4 fruit fly cellular contexts compared by ENCODE assay signal in genomic region chr3L:18188473-18189087, dm6.
TF ChIP-seq lines count a peak whose summit lies in the region.

No protein-coding gene starts in this region.

- no peak for TF ChIP-seq CTCF in whole organism, embryonic (GFP tag; optimal IDR thresholded peaks at IDR 0.05; lab: Kevin White, UChicago)

TF ChIP-seq in whole organism, adult, 20 proteins besides CTCF, POLR2A, EP300 and RAD21:
- TF ChIP-seq ovo (GFP tag; optimal IDR thresholded peaks at IDR 0.05; lab: Kevin White, UChicago) = no peak
- no peak for TF ChIP-seq Hr96 (GFP tag; optimal IDR thresholded peaks at IDR 0.05; lab: Kevin White, UChicago)
- TF ChIP-seq pad (GFP tag; optimal IDR thresholded peaks at IDR 0.05; lab: Kevin White, UChicago) = peak; percentile 2
- no peak for TF ChIP-seq toe (GFP tag; optimal IDR thresholded peaks at IDR 0.05; lab: Kevin White, UChicago)
- no peak for TF ChIP-seq Crg-1 (GFP tag; optimal IDR thresholded peaks at IDR 0.05; lab: Kevin White, UChicago)
- TF ChIP-seq kay (GFP tag; lab: Kevin White, UChicago; ENCODE audit: borderline replicate concordance) = no peak
- TF ChIP-seq tj (GFP tag; optimal IDR thresholded peaks at IDR 0.05; lab: Kevin White, UChicago) = peak; percentile 57

TF ChIP-seq in whole organism, embryonic, 481 proteins besides CTCF, POLR2A, EP300 and RAD21 (continues in another document):
- TF ChIP-seq CG30020 (tag; optimal IDR thresholded peaks at IDR 0.05; lab: Kevin White, UChicago) (no peak), HLH4C (GFP tag; IDR thresholded peaks at IDR 0.05; lab: Robert Waterston, UW; ENCODE audit: partially characterized antibody) (no peak), Elba2 (GFP tag; optimal IDR thresholded peaks at IDR 0.05; lab: Kevin White, UChicago) (no peak), CG10366 (GFP tag; IDR thresholded peaks at IDR 0.05; lab: Robert Waterston, UW) (no peak), sc (optimal IDR thresholded peaks at IDR 0.05; lab: Kevin White, UChicago) (no peak), sc (GFP tag; optimal IDR thresholded peaks at IDR 0.05; lab: Kevin White, UChicago) (no peak), br (optimal IDR thresholded peaks at IDR 0.05; lab: Kevin White, UChicago) (no peak), tup (GFP tag; optimal IDR thresholded peaks at IDR 0.05; lab: Kevin White, UChicago) (no peak), PHDP (tag; optimal IDR thresholded peaks at IDR 0.05; lab: Kevin White, UChicago) (no peak), nerfin-1 (tag; optimal IDR thresholded peaks at IDR 0.05; lab: Kevin White, UChicago) (no peak), ham (GFP tag; IDR thresholded peaks at IDR 0.05; lab: Robert Waterston, UW) (no peak), zen2 (GFP tag; IDR thresholded peaks at IDR 0.05; lab: Robert Waterston, UW; ENCODE audit: partially characterized antibody) (no peak), emc (GFP tag; optimal IDR thresholded peaks at IDR 0.05; lab: Kevin White, UChicago) (no peak), CG2202 (tag; optimal IDR thresholded peaks at IDR 0.05; lab: Kevin White, UChicago) (no peak), Pdp1 (GFP tag; optimal IDR thresholded peaks at IDR 0.05; lab: Kevin White, UChicago) (peak in 1 of 2 experiments; percentile 9), sqz (GFP tag; optimal IDR thresholded peaks at IDR 0.05; lab: Kevin White, UChicago) (peak; percentile 14), jumu (GFP tag; optimal IDR thresholded peaks at IDR 0.05; lab: Kevin White, UChicago) (no peak), CG6254 (GFP tag; optimal IDR thresholded peaks at IDR 0.05; lab: Kevin White, UChicago) (no peak), scrt (GFP tag; optimal IDR thresholded peaks at IDR 0.05; lab: Kevin White, UChicago) (no peak), stc (GFP tag; IDR thresholded peaks at IDR 0.05; lab: Robert Waterston, UW) (0 out of 2 replicates have a peak, but pooled peaks have one; percentile 27), CG17359 (tag; optimal IDR thresholded peaks at IDR 0.05; lab: Kevin White, UChicago) (no peak), en (GFP tag; optimal IDR thresholded peaks at IDR 0.05; lab: Kevin White, UChicago) (no peak), sim (GFP tag; IDR thresholded peaks at IDR 0.05; lab: Robert Waterston, UW) (no peak), jigr1 (GFP tag; IDR thresholded peaks at IDR 0.05; lab: Robert Waterston, UW) (no peak), run (tag; optimal IDR thresholded peaks at IDR 0.05; lab: Kevin White, UChicago) (no peak), CG17328 (GFP tag; IDR thresholded peaks at IDR 0.05; lab: Robert Waterston, UW) (no peak), H15 (GFP tag; IDR thresholded peaks at IDR 0.05; lab: Robert Waterston, UW) (no peak), sens (GFP tag; lab: Kevin White, UChicago) (peak; percentile 60), Nf-YC (tag; optimal IDR thresholded peaks at IDR 0.05; lab: Kevin White, UChicago) (no peak), CG2199 (GFP tag; IDR thresholded peaks at IDR 0.05; lab: Robert Waterston, UW) (peak; percentile 76; the same call in 2 of the 3 replicates)

TF ChIP-seq in whole organism, prepupa, 60 proteins besides CTCF, POLR2A, EP300 and RAD21:
- TF ChIP-seq fkh (GFP tag; optimal IDR thresholded peaks at IDR 0.05; lab: Kevin White, UChicago) = peak; percentile 21
- TF ChIP-seq svp (GFP tag; lab: Kevin White, UChicago) = peak; percentile 27
- TF ChIP-seq CG11762 (GFP tag; optimal IDR thresholded peaks at IDR 0.05; lab: Kevin White, UChicago; ENCODE audit: insufficient read depth) = no peak
- peak; percentile 49 for TF ChIP-seq Eip78C (GFP tag; lab: Kevin White, UChicago)
- TF ChIP-seq CG6163 (GFP tag; IDR thresholded peaks at IDR 0.05; lab: Robert Waterston, UW) = no peak
- TF ChIP-seq ss (GFP tag; optimal IDR thresholded peaks at IDR 0.05; lab: Kevin White, UChicago) = no peak
- TF ChIP-seq CG6854 (GFP tag; optimal IDR thresholded peaks at IDR 0.05; lab: Kevin White, UChicago) = no peak
- TF ChIP-seq spab (GFP tag; optimal IDR thresholded peaks at IDR 0.05; lab: Kevin White, UChicago) = no peak
- TF ChIP-seq Hr38 (GFP tag; optimal IDR thresholded peaks at IDR 0.05; lab: Kevin White, UChicago) = no peak
- no peak for TF ChIP-seq CG8632 (GFP tag; optimal IDR thresholded peaks at IDR 0.05; lab: Kevin White, UChicago)
- no peak for TF ChIP-seq Eip75B (GFP tag; optimal IDR thresholded peaks at IDR 0.05; lab: Kevin White, UChicago)

TF ChIP-seq in whole organism, pupa, 21 proteins besides CTCF, POLR2A, EP300 and RAD21:
- no peak for TF ChIP-seq D1 (tag; optimal IDR thresholded peaks at IDR 0.05; lab: Kevin White, UChicago)
- TF ChIP-seq CG8159 (tag; optimal IDR thresholded peaks at IDR 0.05; lab: Kevin White, UChicago) = no peak
- peak; percentile 59 for TF ChIP-seq EcR (GFP tag; optimal IDR thresholded peaks at IDR 0.05; lab: Kevin White, UChicago)
- no peak for TF ChIP-seq CG32121 (GFP tag; IDR thresholded peaks at IDR 0.05; lab: Robert Waterston, UW)
- TF ChIP-seq CG15710 (tag; optimal IDR thresholded peaks at IDR 0.05; lab: Kevin White, UChicago) = no peak
TF ChIP-seq in whole organism, pupa: peak in this region for 1.
